Worm (Caenorhabditis elegans) whole organism, young adult: ENCODE measurements around the gene mbk-2.

Source experiments
- B0336.3 ChIP-seq: fragments of 200-800 bp; sonication (Bioruptor generic); IDR thresholded peaks from 2 replicates; pipeline ENCODE4 v1.3.6; 2022; ENCODE audit warnings: missing genetic modification characterization, missing compliant biosample characterization
- D2030.7 ChIP-seq: fragments of 200-800 bp; sonication (Bioruptor generic); IDR thresholded peaks from 2 replicates; pipeline ENCODE4 v1.3.6; 2022; ENCODE audit warnings: missing genetic modification reagents, missing genetic modification characterization, missing compliant biosample characterization
- F10E7.11 ChIP-seq: sonication (generic microtip); optimal IDR thresholded peaks from 2 replicates; lab custom pipeline; 2017; ENCODE audit warnings: mild to moderate bottlenecking, missing genetic modification characterization, moderate library complexity, missing compliant biosample characterization
- F22D6.2 ChIP-seq: sonication (generic microtip); optimal IDR thresholded peaks from 2 replicates; lab custom pipeline; 2016; ENCODE audit warnings: mild to moderate bottlenecking, missing genetic modification characterization, missing compliant biosample characterization
- F39B2.1 ChIP-seq: fragments of 200-800 bp; sonication (Bioruptor generic); IDR thresholded peaks from 2 replicates; pipeline ENCODE4 v1.3.6; 2022; ENCODE audit warnings: missing genetic modification reagents, missing genetic modification characterization, missing compliant biosample characterization
- F57A8.1 ChIP-seq: fragments of 200-800 bp; sonication (Bioruptor generic); optimal IDR thresholded peaks from 2 replicates; lab custom pipeline; 2018; ENCODE audit warnings: mild to moderate bottlenecking, missing genetic modification characterization, moderate library complexity, missing compliant biosample characterization
- F57C9.4 ChIP-seq: sonication (generic microtip); optimal IDR thresholded peaks from 2 replicates; lab custom pipeline; 2017; ENCODE audit warnings: mild to moderate bottlenecking, missing genetic modification characterization, missing compliant biosample characterization
- K11D2.4 ChIP-seq: fragments of 200-800 bp; sonication (Bioruptor generic); IDR thresholded peaks from 2 replicates; pipeline ENCODE4 v1.3.6; 2022; ENCODE audit warnings: missing genetic modification reagents, missing genetic modification characterization, missing compliant biosample characterization
- T07F8.4 ChIP-seq: sonication (generic microtip); optimal IDR thresholded peaks from 2 replicates; lab custom pipeline; 2016; ENCODE audit warnings: mild to moderate bottlenecking, missing genetic modification characterization, moderate library complexity, missing compliant biosample characterization
- Y53G8AR.9 ChIP-seq: fragments of 200-800 bp; sonication (Bioruptor generic); conservative IDR thresholded peaks from 2 replicates; pipeline ENCODE4 v1.3.6; 2022; ENCODE audit warnings: missing genetic modification reagents, missing genetic modification characterization, missing compliant biosample characterization
- ZK185.1 ChIP-seq: sonication (generic microtip); optimal IDR thresholded peaks from 2 replicates; lab custom pipeline; 2016; ENCODE audit warnings: mild to moderate bottlenecking, missing genetic modification characterization, missing compliant biosample characterization; ENCODE audit not compliant: poor library complexity, severe bottlenecking
- ama-1 ChIP-seq, 3 experiments: fragments of 150-350 bp in 1 of 3; sonication (generic microtip) in 2 of 3; optimal IDR thresholded peaks; 2 replicates each; lab custom pipeline; 2014 to 2018; ENCODE audit warnings: missing biosample characterization in 2 of 3, missing genetic modification characterization in 2 of 3, missing genetic modification reagents in 2 of 3
- attf-6 ChIP-seq: fragments of 200-800 bp; sonication (Bioruptor generic); IDR thresholded peaks from 2 replicates; pipeline ENCODE4 v1.3.6; 2022; ENCODE audit warnings: missing genetic modification reagents, missing genetic modification characterization, missing compliant biosample characterization
- bed-1 ChIP-seq: fragments of 200-800 bp; sonication (Bioruptor generic); IDR thresholded peaks from 2 replicates; pipeline ENCODE4 v1.3.6; 2022; ENCODE audit warnings: missing genetic modification reagents, missing genetic modification characterization, missing compliant biosample characterization
- ccch-3 ChIP-seq: fragments of 200-800 bp; sonication (Bioruptor generic); optimal IDR thresholded peaks from 2 replicates; lab custom pipeline; 2018; ENCODE audit warnings: mild to moderate bottlenecking, missing genetic modification characterization, missing compliant biosample characterization
- cebp-1 ChIP-seq, 2 experiments: fragments of 200-800 bp in 1 of 2; sonication (Bioruptor generic) in 1 of 2; sonication (generic microtip) in 1 of 2; IDR thresholded peaks in 1 of 2; optimal IDR thresholded peaks in 1 of 2; 2 replicates each; pipeline versions ENCODE4 v1.3.6 to Lab custom; 2017 to 2022; ENCODE audit warnings: missing compliant biosample characterization in 2 of 2, missing genetic modification characterization in 2 of 2, mild to moderate bottlenecking in 1 of 2, missing genetic modification reagents in 1 of 2, moderate library complexity in 1 of 2
- cebp-2 ChIP-seq: fragments of 200-800 bp; sonication (Bioruptor generic); IDR thresholded peaks from 2 replicates; pipeline ENCODE4 v1.3.6; 2022; ENCODE audit warnings: missing genetic modification characterization, missing compliant biosample characterization
- ceh-27 ChIP-seq: fragments of 200-800 bp; sonication (Bioruptor generic); optimal IDR thresholded peaks from 2 replicates; lab custom pipeline; 2018; ENCODE audit warnings: mild to moderate bottlenecking, missing genetic modification characterization, moderate library complexity, missing compliant biosample characterization
- ceh-40 ChIP-seq: fragments of 200-800 bp; sonication (Bioruptor generic); IDR thresholded peaks from 2 replicates; pipeline ENCODE4 v1.3.6; 2022; ENCODE audit warnings: missing genetic modification characterization, missing compliant biosample characterization
- ceh-79 ChIP-seq: sonication (generic microtip); optimal IDR thresholded peaks from 2 replicates; lab custom pipeline; 2017; ENCODE audit warnings: mild to moderate bottlenecking, missing genetic modification characterization, missing compliant biosample characterization
- chd-7 ChIP-seq: sonication (generic microtip); optimal IDR thresholded peaks from 2 replicates; lab custom pipeline; 2016; ENCODE audit warnings: mild to moderate bottlenecking, missing genetic modification characterization, moderate library complexity, missing compliant biosample characterization
- efl-1 ChIP-seq: fragments of 150-350 bp; optimal IDR thresholded peaks from 2 replicates; lab custom pipeline; 2014; ENCODE audit warnings: missing biosample characterization, missing genetic modification reagents, missing genetic modification characterization
- him-1 ChIP-seq: sonication (generic microtip); optimal IDR thresholded peaks from 2 replicates; lab custom pipeline; 2016; ENCODE audit warnings: missing genotype, missing genetic modification reagents, missing genetic modification characterization, missing compliant biosample characterization
- hmg-1.2 ChIP-seq: fragments of 200-800 bp; sonication (Bioruptor generic); IDR thresholded peaks from 2 replicates; pipeline ENCODE4 v1.3.6; 2022; ENCODE audit warnings: missing genetic modification reagents, missing genetic modification characterization, missing compliant biosample characterization
- hmg-20 ChIP-seq: fragments of 200-800 bp; sonication (Bioruptor generic); IDR thresholded peaks from 2 replicates; pipeline ENCODE4 v1.3.6; 2022; ENCODE audit warnings: missing genetic modification reagents, missing genetic modification characterization, missing compliant biosample characterization
- lin-26 ChIP-seq: fragments of 200-800 bp; sonication (Bioruptor generic); IDR thresholded peaks from 2 replicates; pipeline ENCODE4 v1.3.6; 2022; ENCODE audit warnings: missing genetic modification reagents, missing genetic modification characterization, missing compliant biosample characterization
- lin-35 ChIP-seq, 3 experiments: fragments of 150-350 bp in 2 of 3; sonication (generic microtip) in 1 of 3; optimal IDR thresholded peaks; 2 replicates each; lab custom pipeline; 2014 to 2018; ENCODE audit warnings: missing biosample characterization in 3 of 3, missing genetic modification characterization in 3 of 3, missing genetic modification reagents in 3 of 3
- lin-40 ChIP-seq: sonication (generic microtip); optimal IDR thresholded peaks from 2 replicates; lab custom pipeline; 2016; ENCODE audit warnings: missing genetic modification characterization, mild to moderate bottlenecking, missing compliant biosample characterization, missing genotype, missing genetic modification reagents
- mcd-1 ChIP-seq: fragments of 200-800 bp; sonication (Bioruptor generic); IDR thresholded peaks from 2 replicates; pipeline ENCODE4 v1.3.6; 2022; ENCODE audit warnings: missing genetic modification reagents, missing genetic modification characterization, missing compliant biosample characterization
- mes-4 ChIP-seq: sonication (generic microtip); optimal IDR thresholded peaks from 2 replicates; lab custom pipeline; 2016; ENCODE audit warnings: missing genotype, missing genetic modification characterization, missing compliant biosample characterization
- nfyb-1 ChIP-seq: fragments of 200-800 bp; sonication (Bioruptor generic); IDR thresholded peaks from 2 replicates; pipeline ENCODE4 v1.3.6; 2022; ENCODE audit warnings: missing genetic modification reagents, missing genetic modification characterization, missing compliant biosample characterization
- nhr-27 ChIP-seq: fragments of 200-800 bp; sonication (Bioruptor generic); optimal IDR thresholded peaks from 2 replicates; lab custom pipeline; 2018; ENCODE audit warnings: mild to moderate bottlenecking, missing genetic modification characterization, moderate library complexity, missing compliant biosample characterization
- rcor-1 ChIP-seq: fragments of 200-800 bp; sonication (Bioruptor generic); IDR thresholded peaks from 2 replicates; pipeline ENCODE4 v1.3.6; 2022; ENCODE audit warnings: missing genetic modification reagents, missing genetic modification characterization, missing compliant biosample characterization
- repo-1 ChIP-seq: sonication (generic microtip); optimal IDR thresholded peaks from 2 replicates; lab custom pipeline; 2017; ENCODE audit warnings: mild to moderate bottlenecking, missing genetic modification characterization, missing compliant biosample characterization
- rpc-1 ChIP-seq, 2 experiments: fragments of 150-350 bp in 1 of 2; sonication (generic microtip) in 1 of 2; optimal IDR thresholded peaks; 2 replicates each; lab custom pipeline; 2014 to 2018; ENCODE audit warnings: missing biosample characterization in 1 of 2, missing genetic modification characterization in 1 of 2, missing genetic modification reagents in 1 of 2, missing genotype in 1 of 2
- snpc-1.1 ChIP-seq: sonication (generic microtip); optimal IDR thresholded peaks from 2 replicates; lab custom pipeline; 2017; ENCODE audit warnings: missing genetic modification characterization, mild to moderate bottlenecking, missing compliant biosample characterization, antibody characterized with exemption, moderate library complexity, missing genotype, missing genetic modification reagents; ENCODE audit not compliant: insufficient read depth
- snpc-4 ChIP-seq, 5 experiments: fragments of 150-350 bp in 1 of 5; sonication (generic microtip) in 4 of 5; optimal IDR thresholded peaks; 2 replicates each; lab custom pipeline; 2014 to 2018; ENCODE audit warnings: missing genetic modification characterization in 5 of 5, missing biosample characterization in 3 of 5, antibody characterized with exemption in 2 of 5, mild to moderate bottlenecking in 2 of 5, missing compliant biosample characterization in 2 of 5, missing genotype in 2 of 5, moderate library complexity in 2 of 5, missing genetic modification reagents in 1 of 5
- somi-1 ChIP-seq: fragments of 200-800 bp; sonication (Bioruptor generic); optimal IDR thresholded peaks from 2 replicates; lab custom pipeline; 2018; ENCODE audit warnings: mild to moderate bottlenecking, missing genetic modification characterization, missing compliant biosample characterization
- tbp1 ChIP-seq: fragments of 200-800 bp; sonication (Bioruptor generic); optimal IDR thresholded peaks from 2 replicates; lab custom pipeline; 2018; ENCODE audit warnings: mild to moderate bottlenecking, missing genetic modification characterization, missing compliant biosample characterization
- ztf-26 ChIP-seq: sonication (generic microtip); optimal IDR thresholded peaks from 2 replicates; lab custom pipeline; 2017; ENCODE audit warnings: missing genetic modification characterization, missing compliant biosample characterization
- ztf-3 ChIP-seq: fragments of 200-800 bp; sonication (Bioruptor generic); optimal IDR thresholded peaks from 2 replicates; lab custom pipeline; 2018; ENCODE audit warnings: mild to moderate bottlenecking, missing genetic modification characterization, missing compliant biosample characterization
- ztf-6 ChIP-seq: fragments of 200-800 bp; sonication (Bioruptor generic); IDR thresholded peaks from 2 replicates; pipeline ENCODE4 v1.3.6; 2022; ENCODE audit warnings: missing genetic modification reagents, missing genetic modification characterization, missing compliant biosample characterization

The mbk-2 gene

ce11 chrIV:13082106-13082505 is 73.1 kb downstream of the mbk-2 start:
- TF ChIP-seq rcor-1 (GFP tag; lab: Robert Waterston, UW) (no peak), hmg-20 (GFP tag; lab: Robert Waterston, UW) (no peak), mcd-1 (GFP tag; lab: Robert Waterston, UW) (peak; percentile 28; the same call in 1 of the 2 replicates), ceh-27 (peak; percentile 19), ceh-40 (GFP tag; lab: Robert Waterston, UW) (no peak), nhr-27 (tag; lab: Kevin White, UChicago) (no peak), him-1 (tag; lab: Kevin White, UChicago) (no peak), lin-26 (GFP tag; lab: Robert Waterston, UW) (peak; percentile 60; the same call in 1 of the 2 replicates), repo-1 (no peak), ztf-26 (peak; percentile 27), F57A8.1 (GFP tag; lab: Kevin White, UChicago) (no peak), ceh-79 (tag; lab: Kevin White, UChicago) (no peak), K11D2.4 (GFP tag; lab: Robert Waterston, UW) (0 out of 2 replicates have a peak, but pooled peaks have one; percentile 56), tbp1 (no peak), mes-4 (tag; lab: Kevin White, UChicago) (no peak), ama-1 (optimal IDR thresholded peaks at IDR 0.05; lab: Kevin White, UChicago) (peak; percentile 81), ama-1 (GFP tag; optimal IDR thresholded peaks at IDR 0.05; lab: Kevin White, UChicago) (no peak), snpc-1.1 (tag; lab: Kevin White, UChicago) (no peak), snpc-4 (GFP tag; optimal IDR thresholded peaks at IDR 0.05; lab: Kevin White, UChicago) (no peak), snpc-4 (tag; optimal IDR thresholded peaks at IDR 0.05; lab: Kevin White, UChicago) (no peak), ccch-3 (GFP tag; lab: Kevin White, UChicago) (no peak), efl-1 (GFP tag; lab: Kevin White, UChicago) (no peak)

ce11 chrIV:13082836-13083763 is 74.1 kb downstream of the mbk-2 start:
- peak; percentile 36; the same call in 1 of the 2 replicates for TF ChIP-seq F39B2.1 (GFP tag; lab: Robert Waterston, UW)
- TF ChIP-seq ZK185.1 (tag; lab: Kevin White, UChicago): peak; percentile 20
- TF ChIP-seq ztf-3 (GFP tag; lab: Kevin White, UChicago): no peak
- TF ChIP-seq lin-40: peak; percentile 36
- TF ChIP-seq chd-7 (tag; lab: Kevin White, UChicago): peak; percentile 59
- 0 out of 2 replicates have a peak, but pooled peaks have one; percentile 40 for TF ChIP-seq nfyb-1 (GFP tag; lab: Robert Waterston, UW)
- TF ChIP-seq T07F8.4 (tag; lab: Kevin White, UChicago): no peak
- peak; percentile 22; the same call in 1 of the 2 replicates for TF ChIP-seq lin-26 (GFP tag; lab: Robert Waterston, UW)
- TF ChIP-seq ztf-6 (GFP tag; lab: Robert Waterston, UW): no peak
- TF ChIP-seq mcd-1 (GFP tag; lab: Robert Waterston, UW): 0 out of 2 replicates have a peak, but pooled peaks have one; percentile 20
- TF ChIP-seq B0336.3 (GFP tag; lab: Robert Waterston, UW): 0 out of 2 replicates have a peak, but pooled peaks have one; percentile 20
- TF ChIP-seq D2030.7 (GFP tag; lab: Robert Waterston, UW): no peak
- TF ChIP-seq Y53G8AR.9: peak; percentile 28; the same call in 1 of the 2 replicates
- no peak for TF ChIP-seq F57C9.4 (tag; lab: Kevin White, UChicago)
- no peak for TF ChIP-seq rpc-1 (optimal IDR thresholded peaks at IDR 0.05; lab: Kevin White, UChicago)
- TF ChIP-seq rpc-1 (tag; optimal IDR thresholded peaks at IDR 0.05; lab: Kevin White, UChicago): no peak
- peak in 1 of 3 experiments; percentile 50 for TF ChIP-seq lin-35 (GFP tag; optimal IDR thresholded peaks at IDR 0.05; lab: Kevin White, UChicago)
- 0 out of 2 replicates have a peak, but pooled peaks have one; percentile 1 for TF ChIP-seq ceh-40 (GFP tag; lab: Robert Waterston, UW)
- peak; percentile 59 for TF ChIP-seq somi-1 (GFP tag; lab: Kevin White, UChicago)
- peak; percentile 6; the same call in 1 of the 2 replicates for TF ChIP-seq cebp-2
- TF ChIP-seq cebp-1 (GFP tag; IDR thresholded peaks at IDR 0.05; lab: Robert Waterston, UW): no peak
- peak; percentile 25 for TF ChIP-seq cebp-1 (tag; optimal IDR thresholded peaks at IDR 0.05; lab: Kevin White, UChicago)
- TF ChIP-seq attf-6 (GFP tag; lab: Robert Waterston, UW): no peak
- TF ChIP-seq hmg-1.2 (GFP tag; lab: Robert Waterston, UW): 0 out of 2 replicates have a peak, but pooled peaks have one; percentile 8
- TF ChIP-seq F22D6.2: no peak
- no peak for TF ChIP-seq ama-1 (optimal IDR thresholded peaks at IDR 0.05; lab: Kevin White, UChicago)
- TF ChIP-seq ama-1 (GFP tag; optimal IDR thresholded peaks at IDR 0.05; lab: Kevin White, UChicago): no peak
- TF ChIP-seq F10E7.11 (tag; lab: Kevin White, UChicago): peak; percentile 4
- TF ChIP-seq bed-1 (GFP tag; lab: Robert Waterston, UW): no peak
